Worm (Caenorhabditis elegans) whole organism, L2 larva: ENCODE measurements around the gene F47D12.3.

ENCODE experiments used
- elt-3 ChIP-seq: sonication (generic microtip); optimal IDR thresholded peaks from 2 replicates; lab custom pipeline; 2017; ENCODE audit warnings: missing biosample characterization, missing genetic modification characterization
- fos-1 ChIP-seq: fragments of 150-350 bp; optimal IDR thresholded peaks from 2 replicates; lab custom pipeline; 2014; ENCODE audit warnings: missing biosample characterization, missing genetic modification characterization
- mab-5 ChIP-seq: fragments of 150-350 bp; optimal IDR thresholded peaks from 2 replicates; lab custom pipeline; 2014; ENCODE audit warnings: missing biosample characterization, missing genetic modification characterization
- snpc-4 ChIP-seq: fragments of 150-350 bp; optimal IDR thresholded peaks from 2 replicates; lab custom pipeline; 2014; ENCODE audit warnings: missing biosample characterization, missing genetic modification characterization
- unc-55 ChIP-seq: fragments of 150-350 bp; sonication (generic microtip); optimal IDR thresholded peaks from 3 replicates; lab custom pipeline; 2014; ENCODE audit warnings: missing biosample characterization, missing genetic modification reagents, missing genetic modification characterization
- ztf-11 ChIP-seq: sonication (generic microtip); optimal IDR thresholded peaks from 2 replicates; lab custom pipeline; 2017; ENCODE audit warnings: missing biosample characterization, missing genetic modification characterization

- no peak for TF ChIP-seq fos-1
- no peak for TF ChIP-seq unc-55 (GFP tag; lab: Kevin White, UChicago)
- TF ChIP-seq ztf-11 (tag; lab: Kevin White, UChicago), result no peak
- TF ChIP-seq mab-5 (tag; lab: Kevin White, UChicago), result no peak
- TF ChIP-seq elt-3 (tag; lab: Kevin White, UChicago), result no peak
- TF ChIP-seq snpc-4 (tag; lab: Kevin White, UChicago), result no peak
Measured at ce11 chrIII:6315515-6315914, 17.3 kb downstream of the F47D12.3 start.
